Fruit fly (Drosophila melanogaster): ENCODE results near the gene CG17292.

Gene CG17292

dm6 chr2L:8411530-8411929, 41.3 kb downstream of the CG17292 start, which contains the start of gene Naglu (continued):
- no peak for TF ChIP-seq HLH54F (GFP tag; optimal IDR thresholded peaks at IDR 0.05)
- no peak for TF ChIP-seq ci (GFP tag; IDR thresholded peaks at IDR 0.05)
- no peak for TF ChIP-seq Nf-YC (tag; optimal IDR thresholded peaks at IDR 0.05)
- no peak for TF ChIP-seq zfh2 (GFP tag; optimal IDR thresholded peaks at IDR 0.05)
- no peak for TF ChIP-seq trh (GFP tag; optimal IDR thresholded peaks at IDR 0.05)
- TF ChIP-seq YL-1 (GFP tag; optimal IDR thresholded peaks at IDR 0.05) = no peak
- no peak for TF ChIP-seq CG8089 (GFP tag; optimal IDR thresholded peaks at IDR 0.05)
- peak in 1 of 2 experiments; percentile 12 for TF ChIP-seq bsh (GFP tag; optimal IDR thresholded peaks at IDR 0.05)
- no peak for TF ChIP-seq oc (tag; optimal IDR thresholded peaks at IDR 0.05)
- TF ChIP-seq ac (GFP tag; optimal IDR thresholded peaks at IDR 0.05) = no peak
- no peak for TF ChIP-seq Opbp (GFP tag; IDR thresholded peaks at IDR 0.05; ENCODE audit: partially characterized antibody)
- no peak for TF ChIP-seq sim (GFP tag; IDR thresholded peaks at IDR 0.05)
- TF ChIP-seq corto (GFP tag; optimal IDR thresholded peaks at IDR 0.05) = no peak
- TF ChIP-seq Blimp-1 (GFP tag; optimal IDR thresholded peaks at IDR 0.05) = peak; percentile 60
- TF ChIP-seq Sry-β (GFP tag; optimal IDR thresholded peaks at IDR 0.05) = no peak
- TF ChIP-seq odd (GFP tag; optimal IDR thresholded peaks at IDR 0.05) = no peak
- TF ChIP-seq Dad (GFP tag; optimal IDR thresholded peaks at IDR 0.05) = no peak
- no peak for TF ChIP-seq crp (GFP tag; optimal IDR thresholded peaks at IDR 0.05)
- no peak for TF ChIP-seq CG5953 (GFP tag; IDR thresholded peaks at IDR 0.05)
- no peak for TF ChIP-seq CG11085 (GFP tag; IDR thresholded peaks at IDR 0.05)
- no peak for TF ChIP-seq ems (GFP tag; optimal IDR thresholded peaks at IDR 0.05)
- TF ChIP-seq her (GFP tag; optimal IDR thresholded peaks at IDR 0.05) = no peak
- no peak for TF ChIP-seq unpg (GFP tag; optimal IDR thresholded peaks at IDR 0.05)
- no peak for TF ChIP-seq Stat92E (GFP tag; optimal IDR thresholded peaks at IDR 0.05)
- no peak for TF ChIP-seq Jarid2 (GFP tag; optimal IDR thresholded peaks at IDR 0.05)
- TF ChIP-seq nom (GFP tag; optimal IDR thresholded peaks at IDR 0.05) = peak; percentile 43
- TF ChIP-seq unc-4 (GFP tag; IDR thresholded peaks at IDR 0.05; ENCODE audit: partially characterized antibody) = no peak
- no peak for TF ChIP-seq sob (GFP tag; IDR thresholded peaks at IDR 0.05)
- TF ChIP-seq CG32532 (GFP tag; IDR thresholded peaks at IDR 0.05) = no peak
- TF ChIP-seq Drgx (GFP tag; IDR thresholded peaks at IDR 0.05) = no peak
- TF ChIP-seq NC2β (GFP tag; optimal IDR thresholded peaks at IDR 0.05) = no peak
- no peak for TF ChIP-seq CG17612 (GFP tag; IDR thresholded peaks at IDR 0.05)
- no peak for TF ChIP-seq Elba2 (GFP tag; optimal IDR thresholded peaks at IDR 0.05)
- no peak for TF ChIP-seq pfk (GFP tag; optimal IDR thresholded peaks at IDR 0.05)
- peak; percentile 10 for TF ChIP-seq CG14710 (tag; optimal IDR thresholded peaks at IDR 0.05)
- TF ChIP-seq CG7963 (GFP tag; IDR thresholded peaks at IDR 0.05; ENCODE audit: partially characterized antibody) = no peak
- TF ChIP-seq Doc2 (GFP tag; IDR thresholded peaks at IDR 0.05) = no peak

- TF ChIP-seq D19A (tag; optimal IDR thresholded peaks at IDR 0.05) = peak; percentile 41
- peak; percentile 50 for TF ChIP-seq chn (GFP tag; optimal IDR thresholded peaks at IDR 0.05)
- no peak for TF ChIP-seq eve (GFP tag; optimal IDR thresholded peaks at IDR 0.05)
- TF ChIP-seq CG1603 (tag; optimal IDR thresholded peaks at IDR 0.05) = peak; percentile 34
- TF ChIP-seq twi (tag; optimal IDR thresholded peaks at IDR 0.05) = no peak
- peak; percentile 81 for TF ChIP-seq Myb (GFP tag; optimal IDR thresholded peaks at IDR 0.05)
- peak; percentile 14 for TF ChIP-seq sug (tag; optimal IDR thresholded peaks at IDR 0.05)
- TF ChIP-seq pros (GFP tag; optimal IDR thresholded peaks at IDR 0.05) = peak; percentile 24
- peak in 1 of 3 experiments; percentile 50 for TF ChIP-seq lola (GFP tag; optimal IDR thresholded peaks at IDR 0.05)
- peak; percentile 62 for TF ChIP-seq nmo (GFP tag; optimal IDR thresholded peaks at IDR 0.05)
- peak; percentile 65 for TF ChIP-seq CG12391 (tag; optimal IDR thresholded peaks at IDR 0.05)
- TF ChIP-seq CG30403 (GFP tag; optimal IDR thresholded peaks at IDR 0.05) = peak; percentile 50
- TF ChIP-seq Usf (GFP tag; optimal IDR thresholded peaks at IDR 0.05) = peak; percentile 2
Observed at dm6 chr2L:8414887-8415883, 44.9 kb downstream of the CG17292 start, which contains the start of the genes CG13398 and Akap200. CG13398 (minus strand) TSS chr2L:8415256. Akap200 (plus strand) TSS chr2L:8415690.
